Worm (Caenorhabditis elegans) whole organism, L1 larva: ENCODE results near the gene K08H2.2.

Experiments
- ceh-82 ChIP-seq, 3 experiments: fragments of 150-350 bp in 1 of 3; sonication (generic microtip) in 2 of 3; optimal IDR thresholded peaks; 2 replicates each; lab custom pipeline; 2014 to 2017; ENCODE audit warnings: missing biosample characterization in 3 of 3, missing genetic modification characterization in 3 of 3
- nhr-71 ChIP-seq: sonication (generic microtip); optimal IDR thresholded peaks from 2 replicates; lab custom pipeline; 2016; ENCODE audit warnings: mild to moderate bottlenecking, missing genetic modification characterization, moderate library complexity, missing compliant biosample characterization
- nhr-90 ChIP-seq: sonication (generic microtip); optimal IDR thresholded peaks from 2 replicates; lab custom pipeline; 2016; ENCODE audit warnings: mild to moderate bottlenecking, missing genetic modification characterization, missing compliant biosample characterization; ENCODE audit not compliant: poor library complexity
- snpc-4 ChIP-seq: fragments of 150-350 bp; optimal IDR thresholded peaks from 2 replicates; lab custom pipeline; 2014; ENCODE audit warnings: missing biosample characterization, missing genetic modification characterization
- unc-62 ChIP-seq: fragments of 150-350 bp; optimal IDR thresholded peaks from 2 replicates; lab custom pipeline; 2014; ENCODE audit warnings: missing biosample characterization, missing genetic modification reagents, missing genetic modification characterization

- TF ChIP-seq nhr-90 (tag; lab: Kevin White, UChicago): no peak
- no peak for TF ChIP-seq ceh-82 (tag; optimal IDR thresholded peaks at IDR 0.05; lab: Kevin White, UChicago)
- no peak for TF ChIP-seq nhr-71 (tag; lab: Kevin White, UChicago)
- no peak for TF ChIP-seq unc-62 (GFP tag; lab: Kevin White, UChicago)
- TF ChIP-seq snpc-4 (tag; lab: Kevin White, UChicago): no peak
Measured at ce11 chrX:13216802-13217201, 18.0 kb downstream of the K08H2.2 start, which contains the start of gene R12H7.4.
